Worm (Caenorhabditis elegans) whole organism, L3 larva: ENCODE measurements around the gene srj-29.

ENCODE experiments used
- R02D3.7 ChIP-seq: fragments of 150-350 bp; optimal IDR thresholded peaks from 2 replicates; lab custom pipeline; 2014; ENCODE audit warnings: missing biosample characterization, missing genetic modification characterization
- ZK546.5 ChIP-seq: sonication (generic microtip); optimal IDR thresholded peaks from 2 replicates; lab custom pipeline; 2017; ENCODE audit warnings: missing biosample characterization, missing genetic modification characterization
- aly-2 ChIP-seq: fragments of 150-350 bp; optimal IDR thresholded peaks from 2 replicates; lab custom pipeline; 2014; ENCODE audit warnings: missing biosample characterization, missing genetic modification characterization
- ama-1 ChIP-seq: fragments of 150-350 bp; optimal IDR thresholded peaks from 2 replicates; lab custom pipeline; 2018
- ceh-16 ChIP-seq: sonication (generic microtip); optimal IDR thresholded peaks from 2 replicates; lab custom pipeline; 2017; ENCODE audit warnings: missing biosample characterization, missing genetic modification characterization
- ceh-82 ChIP-seq: fragments of 150-350 bp; optimal IDR thresholded peaks from 2 replicates; lab custom pipeline; 2014; ENCODE audit warnings: missing biosample characterization, missing genetic modification characterization
- ceh-9 ChIP-seq: sonication (generic microtip); optimal IDR thresholded peaks from 2 replicates; lab custom pipeline; 2018; ENCODE audit warnings: missing biosample characterization, missing genetic modification characterization
- daf-12 ChIP-seq: fragments of 150-350 bp; optimal IDR thresholded peaks from 2 replicates; lab custom pipeline; 2014; ENCODE audit warnings: missing biosample characterization, missing genetic modification reagents, missing genetic modification characterization
- elt-2 ChIP-seq: sonication (generic microtip); optimal IDR thresholded peaks from 2 replicates; lab custom pipeline; 2016; ENCODE audit warnings: missing genetic modification reagents, mild to moderate bottlenecking, missing genetic modification characterization, missing compliant biosample characterization
- eor-1 ChIP-seq, 2 experiments: fragments of 150-350 bp; optimal IDR thresholded peaks; 2 replicates each; lab custom pipeline; 2014 to 2018; ENCODE audit warnings: missing biosample characterization in 2 of 2, missing genetic modification characterization in 2 of 2
- fos-1 ChIP-seq: fragments of 150-350 bp; optimal IDR thresholded peaks from 2 replicates; lab custom pipeline; 2014; ENCODE audit warnings: missing biosample characterization, missing genetic modification characterization
- hmg-11 ChIP-seq: sonication (generic microtip); optimal IDR thresholded peaks from 2 replicates; lab custom pipeline; 2016; ENCODE audit warnings: missing genetic modification characterization, missing compliant biosample characterization
- lin-39 ChIP-seq: fragments of 150-350 bp; optimal IDR thresholded peaks from 2 replicates; lab custom pipeline; 2018; ENCODE audit warnings: missing biosample characterization, missing genetic modification reagents, missing genetic modification characterization
- mdl-1 ChIP-seq: fragments of 150-350 bp; optimal IDR thresholded peaks from 2 replicates; lab custom pipeline; 2014; ENCODE audit warnings: missing biosample characterization, missing genetic modification characterization
- mml-1 ChIP-seq: fragments of 150-350 bp; sonication (generic microtip); optimal IDR thresholded peaks from 3 replicates; lab custom pipeline; 2014; ENCODE audit warnings: missing biosample characterization, missing genetic modification characterization
- nfya-1 ChIP-seq: sonication (generic microtip); optimal IDR thresholded peaks from 2 replicates; lab custom pipeline; 2017; ENCODE audit warnings: missing genetic modification characterization, mild to moderate bottlenecking, missing compliant biosample characterization, antibody characterized with exemption, moderate library complexity; ENCODE audit not compliant: insufficient read depth
- nhr-11 ChIP-seq: fragments of 150-350 bp; optimal IDR thresholded peaks from 2 replicates; lab custom pipeline; 2014; ENCODE audit warnings: missing biosample characterization, missing genetic modification characterization
- nhr-12 ChIP-seq: fragments of 150-350 bp; optimal IDR thresholded peaks from 2 replicates; lab custom pipeline; 2014; ENCODE audit warnings: missing biosample characterization, missing genetic modification characterization
- nhr-23 ChIP-seq: fragments of 150-350 bp; optimal IDR thresholded peaks from 2 replicates; lab custom pipeline; 2014; ENCODE audit warnings: missing biosample characterization, missing genetic modification reagents, missing genetic modification characterization
- nhr-237 ChIP-seq: fragments of 150-350 bp; optimal IDR thresholded peaks from 2 replicates; lab custom pipeline; 2014; ENCODE audit warnings: missing biosample characterization, missing genetic modification characterization
- nhr-25 ChIP-seq: sonication (generic microtip); optimal IDR thresholded peaks from 2 replicates; lab custom pipeline; 2017; ENCODE audit warnings: missing biosample characterization, missing genetic modification characterization
- nhr-43 ChIP-seq: sonication (generic microtip); optimal IDR thresholded peaks from 2 replicates; lab custom pipeline; 2016; ENCODE audit warnings: mild to moderate bottlenecking, missing genetic modification characterization, missing compliant biosample characterization; ENCODE audit not compliant: poor library complexity, severe bottlenecking
- nhr-67 ChIP-seq: fragments of 150-350 bp; optimal IDR thresholded peaks from 2 replicates; lab custom pipeline; 2014; ENCODE audit warnings: missing biosample characterization, missing genetic modification characterization
- nhr-76 ChIP-seq: fragments of 150-350 bp; sonication (generic microtip); optimal IDR thresholded peaks from 5 replicates; lab custom pipeline; 2014; ENCODE audit warnings: missing biosample characterization, missing genetic modification characterization
- nhr-77 ChIP-seq: fragments of 150-350 bp; optimal IDR thresholded peaks from 2 replicates; lab custom pipeline; 2014; ENCODE audit warnings: missing biosample characterization, missing genetic modification characterization
- pha-4 ChIP-seq: fragments of 150-350 bp; optimal IDR thresholded peaks from 2 replicates; lab custom pipeline; 2014; ENCODE audit warnings: missing biosample characterization, missing genetic modification reagents, missing genetic modification characterization
- pqm-1 ChIP-seq: fragments of 150-350 bp; optimal IDR thresholded peaks from 2 replicates; lab custom pipeline; 2017; ENCODE audit warnings: missing biosample characterization, missing genetic modification characterization, inconsistent platforms
- sea-2 ChIP-seq: fragments of 150-350 bp; sonication (generic microtip); optimal IDR thresholded peaks from 4 replicates; lab custom pipeline; 2014; ENCODE audit warnings: missing biosample characterization, missing genetic modification reagents, missing genetic modification characterization
- skn-1 ChIP-seq: fragments of 150-350 bp; optimal IDR thresholded peaks from 2 replicates; lab custom pipeline; 2014; ENCODE audit warnings: missing biosample characterization, missing genetic modification characterization
- snpc-4 ChIP-seq: fragments of 150-350 bp; optimal IDR thresholded peaks from 2 replicates; lab custom pipeline; 2014; ENCODE audit warnings: missing biosample characterization, missing genetic modification characterization
- unc-39 ChIP-seq: sonication (generic microtip); optimal IDR thresholded peaks from 4 replicates; lab custom pipeline; 2017; ENCODE audit warnings: missing biosample characterization, missing genetic modification characterization
- zag-1 ChIP-seq: fragments of 150-350 bp; optimal IDR thresholded peaks from 2 replicates; lab custom pipeline; 2014; ENCODE audit warnings: missing biosample characterization, missing genetic modification characterization
- ztf-11 ChIP-seq: fragments of 150-350 bp; optimal IDR thresholded peaks from 2 replicates; lab custom pipeline; 2014; ENCODE audit warnings: missing biosample characterization, missing genetic modification characterization
- ztf-4 ChIP-seq: fragments of 150-350 bp; optimal IDR thresholded peaks from 2 replicates; lab custom pipeline; 2014; ENCODE audit warnings: missing biosample characterization, missing genetic modification characterization

The srj-29 gene

DNA sequence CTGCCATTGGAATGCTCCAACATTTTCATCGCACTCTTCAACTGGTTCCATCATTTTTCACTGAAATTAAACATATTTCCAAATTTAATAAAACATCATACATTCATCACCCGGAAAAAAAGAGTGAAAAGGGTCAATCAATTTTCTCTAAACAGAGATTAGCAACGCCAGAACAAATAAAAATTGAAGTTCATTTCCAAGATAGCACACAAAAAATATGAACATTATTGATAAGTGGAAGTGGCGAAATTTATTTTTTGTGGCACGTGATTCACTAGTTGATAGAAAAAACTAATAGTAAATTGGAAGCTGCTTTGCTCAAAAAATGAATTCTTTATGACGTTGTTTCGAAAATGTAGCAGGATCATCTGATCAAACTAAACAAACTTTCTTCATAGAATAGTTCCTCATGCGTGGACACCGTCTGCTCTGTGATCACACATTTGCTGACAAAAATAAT lies at the start of gene srj-29, which contains the start of gene F14H3.12:
Gene srj-29, plus strand, starts transcription at position 410 of the 460 bp plus-strand sequence.
Gene F14H3.12, minus strand, starts transcription at position 74 of the 460 bp plus-strand sequence.
- TF ChIP-seq ZK546.5 (tag; lab: Kevin White, UChicago) (no peak), elt-2 (tag; lab: Kevin White, UChicago) (peak; percentile 79), sea-2 (GFP tag; lab: Kevin White, UChicago) (no peak), ceh-9 (tag; lab: Kevin White, UChicago) (no peak), pqm-1 (tag; lab: Kevin White, UChicago) (peak; percentile 47), unc-39 (tag; lab: Kevin White, UChicago) (no peak), zag-1 (tag; lab: Kevin White, UChicago) (no peak), hmg-11 (no peak), nhr-11 (tag; lab: Kevin White, UChicago) (no peak), lin-39 (no peak), nhr-12 (tag; lab: Kevin White, UChicago) (no peak), nhr-25 (tag; lab: Kevin White, UChicago) (no peak), ztf-11 (tag; lab: Kevin White, UChicago) (no peak), R02D3.7 (tag; lab: Kevin White, UChicago) (no peak)

DNA sequence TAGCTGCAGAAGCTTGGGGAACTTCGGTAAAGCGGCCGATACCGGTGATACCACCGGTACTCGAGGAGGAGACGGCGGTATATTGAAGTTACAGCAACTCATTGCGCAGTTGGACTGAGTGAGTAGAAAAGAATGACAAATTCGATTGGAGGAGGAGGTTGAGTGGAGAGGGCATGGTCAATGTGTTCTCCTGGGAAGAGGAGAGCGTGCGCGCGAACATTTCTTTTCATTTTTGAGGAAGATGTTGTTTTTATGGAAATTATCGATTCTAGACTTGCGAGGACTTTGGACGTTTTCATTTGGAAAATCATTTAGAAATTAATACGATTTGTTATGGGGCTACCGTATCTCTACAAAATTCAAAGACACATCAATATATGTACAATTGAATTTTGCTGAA lies 46.2 kb upstream of the srj-29 start:
- TF ChIP-seq nhr-237 (no peak), ZK546.5 (tag; lab: Kevin White, UChicago) (no peak), ceh-82 (tag; lab: Kevin White, UChicago) (no peak), nfya-1 (no peak), daf-12 (no peak), nhr-23 (no peak), skn-1 (tag; lab: Kevin White, UChicago) (no peak), fos-1 (tag; lab: Kevin White, UChicago) (no peak), unc-39 (tag; lab: Kevin White, UChicago) (no peak), sea-2 (GFP tag; lab: Kevin White, UChicago) (no peak), ztf-4 (tag; lab: Kevin White, UChicago) (no peak), ceh-16 (tag; lab: Kevin White, UChicago) (no peak), nhr-11 (tag; lab: Kevin White, UChicago) (no peak), nhr-12 (tag; lab: Kevin White, UChicago) (no peak), ama-1 (no peak), mml-1 (no peak), aly-2 (tag; lab: Kevin White, UChicago) (no peak), ceh-9 (tag; lab: Kevin White, UChicago) (no peak), nhr-43 (no peak)

DNA sequence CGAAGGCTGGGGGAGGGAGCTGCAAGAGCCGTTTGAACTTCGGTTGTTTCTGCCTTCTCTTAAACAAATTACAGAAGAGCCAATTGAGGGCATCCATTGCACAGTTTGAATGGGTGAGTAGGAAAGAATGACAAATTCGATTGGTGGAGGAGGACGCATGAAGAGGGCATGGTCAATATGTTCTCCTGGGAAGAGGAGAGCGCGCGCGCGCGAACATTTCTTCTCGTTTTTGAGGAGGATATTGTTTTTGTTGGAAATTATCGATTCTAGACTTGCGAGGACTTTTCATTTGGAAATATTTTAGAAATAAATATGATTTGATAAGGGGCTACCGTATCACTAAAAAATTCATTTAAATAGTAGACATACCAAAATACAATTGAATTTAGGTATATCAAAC lies 43.9 kb upstream of the srj-29 start, which contains the start of gene T10C6.7:
Gene T10C6.7, minus strand, starts transcription at position 143 of the 400 bp plus-strand sequence.
- no peak for TF ChIP-seq fos-1 (tag; lab: Kevin White, UChicago)
- TF ChIP-seq ceh-9 (tag; lab: Kevin White, UChicago): no peak
- TF ChIP-seq zag-1 (tag; lab: Kevin White, UChicago): no peak
- no peak for TF ChIP-seq nhr-23
- TF ChIP-seq ztf-11 (tag; lab: Kevin White, UChicago): no peak
- TF ChIP-seq pha-4 (tag; lab: Kevin White, UChicago): no peak
- TF ChIP-seq daf-12: no peak
- TF ChIP-seq eor-1 (tag; optimal IDR thresholded peaks at IDR 0.05; lab: Kevin White, UChicago): no peak
- no peak for TF ChIP-seq nhr-77
- no peak for TF ChIP-seq hmg-11
- TF ChIP-seq ama-1: no peak
- no peak for TF ChIP-seq elt-2 (tag; lab: Kevin White, UChicago)
- no peak for TF ChIP-seq mdl-1 (tag; lab: Kevin White, UChicago)
- TF ChIP-seq, all 47 proteins: peak for 0

DNA sequence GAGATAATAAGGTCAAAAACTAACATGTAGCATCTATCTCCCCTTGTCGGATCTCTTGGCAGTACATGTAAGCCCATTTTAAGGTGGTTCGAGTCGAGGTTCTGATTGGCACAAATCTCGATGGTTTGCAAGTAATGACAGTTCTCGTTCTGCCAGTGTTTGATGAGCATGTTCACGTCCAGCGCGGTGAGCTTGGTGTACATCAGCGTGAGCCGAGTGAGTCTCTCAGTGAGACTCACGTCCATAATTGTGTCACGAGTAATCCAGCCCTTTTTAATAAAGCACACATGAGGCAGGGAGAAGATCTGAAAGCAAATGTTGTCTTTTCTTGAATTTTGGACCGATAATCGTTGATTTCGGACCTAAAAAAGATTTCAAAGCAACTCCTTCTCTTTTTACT lies 42.7 kb upstream of the srj-29 start, which contains the start of gene T10C6.16:
Gene T10C6.16, minus strand, starts transcription at position 245 of the 400 bp plus-strand sequence.
- TF ChIP-seq elt-2 (tag; lab: Kevin White, UChicago) (no peak), ceh-9 (tag; lab: Kevin White, UChicago) (no peak), nhr-237 (no peak), snpc-4 (tag; lab: Kevin White, UChicago) (no peak), fos-1 (tag; lab: Kevin White, UChicago) (no peak), pha-4 (tag; lab: Kevin White, UChicago) (no peak), nhr-76 (tag; lab: Kevin White, UChicago) (no peak)

DNA sequence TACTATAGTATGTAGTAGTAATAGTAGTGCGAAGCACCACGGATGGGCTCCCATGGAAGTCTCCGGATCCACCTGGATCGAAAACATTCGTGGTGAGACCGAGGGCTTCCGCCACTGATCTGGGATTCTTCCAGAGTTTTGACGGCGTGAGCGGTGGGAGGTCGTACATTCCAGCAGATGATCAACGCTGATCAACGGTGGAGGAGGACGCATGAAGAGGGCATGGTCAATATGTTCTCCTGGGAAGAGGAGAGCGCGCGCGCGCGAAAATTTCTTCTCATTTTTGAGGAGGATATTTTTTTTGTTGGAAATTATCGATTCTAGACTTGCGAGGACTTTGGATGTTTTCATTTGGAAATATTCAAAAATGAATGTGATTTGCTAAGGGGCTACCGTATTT lies 42.0 kb upstream of the srj-29 start:
- no peak for TF ChIP-seq daf-12
- no peak for TF ChIP-seq nhr-67 (tag; lab: Kevin White, UChicago)
